Worm (Caenorhabditis elegans): ENCODE data around the gene F35C8.5.
A peak's percentile ranks its signal among the peaks of the same experiment; 100 is the strongest.

The F35C8.5 gene

DNA sequence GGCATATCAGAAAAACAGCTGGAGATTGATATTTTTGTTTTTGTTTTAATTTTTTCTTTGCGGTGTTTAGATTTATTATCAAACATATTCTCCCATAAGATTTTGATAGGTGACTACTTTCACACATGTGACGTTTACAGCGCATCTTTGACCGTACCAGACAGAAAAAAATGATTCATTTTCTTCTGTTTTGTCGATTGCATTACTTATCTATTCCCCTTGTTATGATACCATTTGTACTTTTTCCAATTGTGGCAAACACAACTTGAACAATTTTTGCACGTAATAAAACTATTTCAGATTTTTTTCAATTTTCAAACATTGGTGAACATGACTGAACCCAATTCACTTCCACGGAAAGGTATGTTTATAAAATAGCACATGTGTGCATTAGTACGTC lies 21.3 kb upstream of the F35C8.5 start, which contains the start of gene C26B9.1:
Gene C26B9.1, plus strand, starts transcription at position 301 of the 400 bp plus-strand sequence.
- TF ChIP-seq sma-3 (GFP tag; optimal IDR thresholded peaks at IDR 0.05) (no peak), sma-9 (GFP tag; optimal IDR thresholded peaks at IDR 0.05) (peak; percentile 24), sma-9 (tag; optimal IDR thresholded peaks at IDR 0.05) (no peak), C34F6.9 (tag; optimal IDR thresholded peaks at IDR 0.05) (peak; percentile 14)

DNA sequence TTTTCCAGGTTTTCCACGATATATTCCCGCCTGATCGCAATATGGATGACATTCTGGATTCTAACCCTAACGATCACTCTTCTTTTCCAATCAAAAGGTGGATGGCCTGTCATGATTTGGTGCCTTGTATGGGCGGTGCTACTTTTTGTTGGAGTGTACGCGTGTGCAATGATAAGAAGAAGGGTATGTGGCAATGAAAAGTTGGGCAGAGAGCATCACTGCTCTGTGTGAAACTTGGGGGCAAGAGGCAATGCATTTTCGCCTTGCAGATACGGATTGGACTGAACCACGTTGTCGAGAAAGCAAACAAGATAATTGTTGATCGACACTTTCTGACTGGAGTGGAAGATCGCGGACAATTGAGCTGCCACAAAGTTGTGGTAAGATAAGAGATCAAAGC lies 19.3 kb upstream of the F35C8.5 start:
- TF ChIP-seq fos-1 (tag; optimal IDR thresholded peaks at IDR 0.05): peak; percentile 10
- no peak for TF ChIP-seq C34F6.9 (tag; optimal IDR thresholded peaks at IDR 0.05)
- no peak for TF ChIP-seq mdl-1 (tag; optimal IDR thresholded peaks at IDR 0.05)
- no peak for TF ChIP-seq ztf-1 (GFP tag; conservative IDR thresholded peaks at IDR 0.05)
- TF ChIP-seq dmd-4 (tag; optimal IDR thresholded peaks at IDR 0.05): no peak
- TF ChIP-seq egl-27 (tag; optimal IDR thresholded peaks at IDR 0.05): no peak
- TF ChIP-seq nhr-11 (tag; optimal IDR thresholded peaks at IDR 0.05): no peak

DNA sequence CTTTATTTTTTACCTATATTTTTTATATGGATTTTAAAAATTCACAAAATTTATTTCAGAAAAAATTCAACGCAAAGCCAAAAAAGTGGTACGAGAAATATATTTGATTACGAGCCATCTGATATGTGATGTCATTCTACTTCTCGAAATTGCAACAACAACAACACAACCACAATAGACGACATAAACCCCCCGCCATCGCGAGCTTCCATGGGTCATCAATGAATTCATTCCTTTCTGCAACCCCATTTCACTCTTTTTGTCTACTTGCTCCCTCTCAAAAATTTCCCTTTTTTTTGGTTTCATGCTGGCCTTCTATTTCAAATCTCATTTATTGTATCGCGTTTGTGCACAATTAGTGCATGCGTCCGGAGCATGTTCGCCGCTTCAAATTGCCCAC lies 17.8 kb upstream of the F35C8.5 start:
- TF ChIP-seq lin-13 (GFP tag; optimal IDR thresholded peaks at IDR 0.05): no peak
- peak; percentile 13 for TF ChIP-seq zag-1 (tag; optimal IDR thresholded peaks at IDR 0.05)
- TF ChIP-seq alr-1 (tag; optimal IDR thresholded peaks at IDR 0.05): no peak
- no peak for TF ChIP-seq peb-1 (tag; optimal IDR thresholded peaks at IDR 0.05)
- TF ChIP-seq lsy-2 (tag; optimal IDR thresholded peaks at IDR 0.05): no peak

DNA sequence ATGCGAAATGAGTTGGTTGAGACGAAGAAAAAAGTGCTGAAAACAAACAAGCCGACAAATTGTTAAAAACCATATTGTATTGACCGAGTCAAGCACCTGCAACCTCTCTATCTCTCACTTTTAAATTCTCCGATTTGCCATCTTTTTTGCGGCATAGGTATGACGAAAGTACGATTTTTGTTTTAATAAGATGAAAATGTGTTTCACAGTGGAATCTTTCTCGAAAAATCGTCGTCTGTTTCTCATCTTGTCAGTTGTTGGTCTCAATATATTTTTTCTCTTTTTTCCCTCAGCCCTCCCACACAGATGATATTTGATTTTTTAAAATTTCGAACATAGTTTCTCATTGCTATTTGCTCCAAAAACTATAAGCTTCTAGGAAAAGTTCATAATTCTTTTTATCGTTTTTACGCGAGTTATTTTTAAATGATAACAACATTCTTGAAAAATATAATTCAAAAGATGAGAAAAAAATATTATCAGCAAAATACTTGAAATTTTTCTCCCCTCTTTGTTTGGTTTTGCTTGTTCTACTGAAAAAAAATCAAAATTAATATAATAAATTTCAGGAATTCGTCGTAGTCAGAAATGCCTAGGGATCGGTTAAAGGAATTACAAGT lies 17.0 kb upstream of the F35C8.5 start, which contains the start of gene syx-3:
Gene syx-3, plus strand, starts transcription at position 570 of the 620 bp plus-strand sequence.
- TF ChIP-seq lin-39 (tag; optimal IDR thresholded peaks at IDR 0.05): no peak
- TF ChIP-seq nhr-12 (tag; optimal IDR thresholded peaks at IDR 0.05): no peak
- no peak for TF ChIP-seq lin-13 (GFP tag; optimal IDR thresholded peaks at IDR 0.05)
- TF ChIP-seq elt-1 (tag; optimal IDR thresholded peaks at IDR 0.05): no peak
- no peak for TF ChIP-seq sem-4 (tag; optimal IDR thresholded peaks at IDR 0.05)
- no peak for TF ChIP-seq unc-39 (tag; optimal IDR thresholded peaks at IDR 0.05)
- no peak for TF ChIP-seq blmp-1 (tag; optimal IDR thresholded peaks at IDR 0.05; ENCODE audit: insufficient read depth)
- TF ChIP-seq ztf-1 (GFP tag; conservative IDR thresholded peaks at IDR 0.05): no peak
- no peak for TF ChIP-seq mdl-1 (tag; optimal IDR thresholded peaks at IDR 0.05)
- TF ChIP-seq C34F6.9 (tag; optimal IDR thresholded peaks at IDR 0.05): no peak
- no peak for TF ChIP-seq ceh-16 (tag; optimal IDR thresholded peaks at IDR 0.05)
- TF ChIP-seq nhr-11 (tag; optimal IDR thresholded peaks at IDR 0.05): no peak
- TF ChIP-seq nhr-25 (tag; optimal IDR thresholded peaks at IDR 0.05): no peak
- no peak for TF ChIP-seq Y55F3AM.14 (GFP tag; optimal IDR thresholded peaks at IDR 0.05)
- TF ChIP-seq peb-1 (tag; optimal IDR thresholded peaks at IDR 0.05): no peak
- TF ChIP-seq lsy-2 (tag; optimal IDR thresholded peaks at IDR 0.05): no peak
- TF ChIP-seq ceh-82 (tag; optimal IDR thresholded peaks at IDR 0.05): no peak

DNA sequence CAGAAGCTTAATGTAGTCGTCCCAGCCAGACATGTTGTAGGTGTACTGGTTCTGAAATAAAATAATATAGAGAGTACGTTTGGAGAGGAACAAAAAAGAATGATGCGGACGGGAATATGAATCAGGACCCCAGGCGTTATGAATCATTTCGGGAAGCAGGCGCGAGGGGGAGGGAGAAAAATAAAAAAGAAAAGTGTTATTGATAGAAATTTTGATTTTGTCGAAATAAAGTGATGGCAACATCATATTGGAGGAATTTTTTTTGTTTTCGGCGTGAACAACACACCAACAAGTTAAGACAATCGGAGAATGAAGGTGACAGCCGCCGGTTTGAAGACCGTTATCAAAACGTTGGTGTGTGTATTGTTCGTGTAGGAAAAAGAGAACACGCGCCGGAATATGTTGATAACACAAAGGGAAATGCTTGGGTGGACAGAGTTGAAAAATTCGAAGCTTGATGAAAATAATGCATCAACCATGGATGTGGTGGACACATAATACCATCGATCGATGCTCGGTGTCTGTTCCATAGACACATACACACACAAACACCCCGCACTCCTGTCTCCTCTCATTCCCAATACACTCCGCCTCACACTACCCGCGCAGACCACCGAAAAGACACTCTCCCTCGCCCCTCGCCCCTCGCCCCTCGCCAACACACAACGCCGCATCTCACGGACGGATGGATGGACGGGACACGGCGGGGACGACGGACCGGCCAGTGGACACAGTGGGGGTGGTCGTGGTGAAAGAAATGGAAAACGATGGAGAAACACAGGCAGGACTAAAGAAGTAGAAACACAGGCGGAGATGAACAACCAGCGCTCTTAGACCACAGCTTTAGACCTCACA lies 11.4 kb upstream of the F35C8.5 start, which contains the start of gene pfn-2:
Gene pfn-2, minus strand, starts transcription at position 51 of the 855 bp plus-strand sequence.
- TF ChIP-seq fos-1 (tag; optimal IDR thresholded peaks at IDR 0.05) (peak; percentile 16), elt-3 (tag; optimal IDR thresholded peaks at IDR 0.05) (no peak), nhr-129 (tag; optimal IDR thresholded peaks at IDR 0.05) (no peak), ztf-11 (tag; optimal IDR thresholded peaks at IDR 0.05) (no peak), elt-1 (tag; optimal IDR thresholded peaks at IDR 0.05) (no peak), peb-1 (tag; optimal IDR thresholded peaks at IDR 0.05) (no peak), nhr-77 (tag; optimal IDR thresholded peaks at IDR 0.05) (no peak), unc-55 (GFP tag; optimal IDR thresholded peaks at IDR 0.05) (peak; percentile 44), crh-2 (tag; optimal IDR thresholded peaks at IDR 0.05) (peak; percentile 3), snpc-4 (tag; optimal IDR thresholded peaks at IDR 0.05) (peak; percentile 21), F13H6.1 (tag; optimal IDR thresholded peaks at IDR 0.05) (peak; percentile 29)

Measured in whole organism, L2 larva.